Worm (Caenorhabditis elegans) whole organism, L4 larva: ENCODE measurements around the gene srw-40.
A peak's percentile ranks its signal among the peaks of the same experiment; 100 is the strongest.

Experiments used
- D1046.2 ChIP-seq: fragments of 200-800 bp; sonication (Bioruptor generic); IDR thresholded peaks from 2 replicates; pipeline ENCODE4 v1.3.6; 2022; ENCODE audit warnings: missing genetic modification characterization, missing compliant biosample characterization
- F10B5.3 ChIP-seq: sonication (generic microtip); optimal IDR thresholded peaks from 2 replicates; lab custom pipeline; 2016; ENCODE audit warnings: mild to moderate bottlenecking, missing genetic modification characterization, missing compliant biosample characterization
- F37D6.2 ChIP-seq: sonication (generic microtip); optimal IDR thresholded peaks from 2 replicates; lab custom pipeline; 2016; ENCODE audit warnings: mild to moderate bottlenecking, missing genetic modification characterization, missing compliant biosample characterization
- F49E8.2 ChIP-seq: sonication (generic microtip); optimal IDR thresholded peaks from 2 replicates; lab custom pipeline; 2016; ENCODE audit warnings: missing compliant biosample characterization, mild to moderate bottlenecking, missing genetic modification characterization, borderline replicate concordance
- aha-1 ChIP-seq: fragments of 150-350 bp; peaks from one replicate; lab custom pipeline; 2014; ENCODE audit warnings: missing biosample characterization, missing genetic modification characterization
- ceh-44 ChIP-seq: fragments of 200-800 bp; sonication (Bioruptor generic); IDR thresholded peaks from 2 replicates; pipeline ENCODE4 v1.3.6; 2022; ENCODE audit warnings: missing genetic modification reagents, missing genetic modification characterization, missing compliant biosample characterization
- ceh-82 ChIP-seq: sonication (generic microtip); optimal IDR thresholded peaks from 2 replicates; lab custom pipeline; 2017; ENCODE audit warnings: missing biosample characterization, missing genetic modification characterization
- ctbp-1 ChIP-seq: fragments of 200-800 bp; sonication (Bioruptor generic); IDR thresholded peaks from 2 replicates; pipeline ENCODE4 v1.3.6; 2022; ENCODE audit warnings: missing genetic modification reagents, missing genetic modification characterization, missing compliant biosample characterization
- dmd-6 ChIP-seq: fragments of 200-800 bp; sonication (Bioruptor generic); IDR thresholded peaks from 2 replicates; pipeline ENCODE4 v1.3.6; 2022; ENCODE audit warnings: missing genetic modification reagents, missing genetic modification characterization, missing compliant biosample characterization
- dmd-9 ChIP-seq: fragments of 200-800 bp; sonication (Bioruptor generic); IDR thresholded peaks from 2 replicates; pipeline ENCODE4 v1.3.6; 2022; ENCODE audit warnings: missing genetic modification reagents, missing genetic modification characterization, missing compliant biosample characterization
- dpl-1 ChIP-seq: fragments of 150-350 bp; optimal IDR thresholded peaks from 2 replicates; lab custom pipeline; 2014; ENCODE audit warnings: missing biosample characterization, missing genetic modification reagents, missing genetic modification characterization
- egl-27 ChIP-seq: sonication (generic microtip); optimal IDR thresholded peaks from 3 replicates; lab custom pipeline; 2017; ENCODE audit warnings: missing biosample characterization, missing genetic modification reagents, missing genetic modification characterization
- fkh-10 ChIP-seq: fragments of 150-350 bp; optimal IDR thresholded peaks from 2 replicates; lab custom pipeline; 2014; ENCODE audit warnings: missing biosample characterization, missing genetic modification reagents, missing genetic modification characterization
- fos-1 ChIP-seq: fragments of 150-350 bp; optimal IDR thresholded peaks from 2 replicates; lab custom pipeline; 2014; ENCODE audit warnings: missing biosample characterization, missing genetic modification characterization
- hif-1 ChIP-seq, 2 experiments: sonication (generic microtip); optimal IDR thresholded peaks; 2 replicates each; lab custom pipeline; 2016 to 2017; ENCODE audit warnings: missing compliant biosample characterization in 2 of 2, missing genetic modification characterization in 2 of 2, missing genetic modification reagents in 2 of 2, missing genotype in 2 of 2, mild to moderate bottlenecking in 1 of 2
- hlh-11 ChIP-seq: fragments of 200-800 bp; sonication (Bioruptor generic); optimal IDR thresholded peaks from 2 replicates; lab custom pipeline; 2018; ENCODE audit warnings: mild to moderate bottlenecking, missing genetic modification characterization, missing compliant biosample characterization
- hlh-30 ChIP-seq: sonication (generic microtip); optimal IDR thresholded peaks from 2 replicates; lab custom pipeline; 2017; ENCODE audit warnings: antibody characterized with exemption, mild to moderate bottlenecking, missing genetic modification characterization, missing compliant biosample characterization; ENCODE audit not compliant: insufficient read depth
- lim-7 ChIP-seq: fragments of 200-800 bp; sonication (Bioruptor generic); IDR thresholded peaks from 2 replicates; pipeline ENCODE4 v1.3.6; 2022; ENCODE audit warnings: missing genetic modification characterization, missing compliant biosample characterization
- lin-13 ChIP-seq: fragments of 150-350 bp; optimal IDR thresholded peaks from 2 replicates; lab custom pipeline; 2014; ENCODE audit warnings: missing biosample characterization, missing genetic modification reagents, missing genetic modification characterization
- lin-15B ChIP-seq: fragments of 150-350 bp; sonication (generic microtip); optimal IDR thresholded peaks from 3 replicates; lab custom pipeline; 2014; ENCODE audit warnings: missing biosample characterization, missing genetic modification characterization
- lin-38 ChIP-seq: fragments of 200-800 bp; sonication (Bioruptor generic); IDR thresholded peaks from 2 replicates; pipeline ENCODE4 v1.3.6; 2022; ENCODE audit warnings: missing genetic modification reagents, missing genetic modification characterization, missing compliant biosample characterization
- lsy-2 ChIP-seq, 2 experiments: fragments of 150-350 bp in 1 of 2; sonication (generic microtip) in 1 of 2; optimal IDR thresholded peaks; 2 replicates each; lab custom pipeline; 2014 to 2017; ENCODE audit warnings: missing biosample characterization in 2 of 2, missing genetic modification characterization in 2 of 2
- madf-5 ChIP-seq, 2 experiments: fragments of 200-800 bp; sonication (Bioruptor generic); IDR thresholded peaks; 2 replicates each; pipeline ENCODE4 v1.3.6; 2022; ENCODE audit warnings: missing compliant biosample characterization in 2 of 2, missing genetic modification characterization in 2 of 2
- madf-9 ChIP-seq: fragments of 200-800 bp; sonication (Bioruptor generic); conservative IDR thresholded peaks from 2 replicates; pipeline ENCODE4 v1.3.6; 2022; ENCODE audit warnings: missing genetic modification reagents, missing genetic modification characterization, missing compliant biosample characterization
- nhr-10 ChIP-seq: fragments of 150-350 bp; optimal IDR thresholded peaks from 2 replicates; lab custom pipeline; 2014; ENCODE audit warnings: missing biosample characterization, missing genetic modification characterization
- nhr-237 ChIP-seq: sonication (generic microtip); optimal IDR thresholded peaks from 2 replicates; lab custom pipeline; 2017; ENCODE audit warnings: missing biosample characterization, missing genetic modification characterization
- nhr-28 ChIP-seq: fragments of 150-350 bp; optimal IDR thresholded peaks from 2 replicates; lab custom pipeline; 2014; ENCODE audit warnings: missing biosample characterization, missing genetic modification characterization
- nhr-76 ChIP-seq: fragments of 150-350 bp; optimal IDR thresholded peaks from 2 replicates; lab custom pipeline; 2014; ENCODE audit warnings: missing biosample characterization, missing genetic modification characterization
- pqm-1 ChIP-seq: sonication (generic microtip); optimal IDR thresholded peaks from 2 replicates; lab custom pipeline; 2017; ENCODE audit warnings: missing biosample characterization, missing genetic modification characterization
- rbr-2 ChIP-seq: sonication (generic microtip); optimal IDR thresholded peaks from 2 replicates; lab custom pipeline; 2016; ENCODE audit warnings: missing genotype, missing genetic modification characterization, missing compliant biosample characterization
- snpc-4 ChIP-seq: fragments of 150-350 bp; optimal IDR thresholded peaks from 2 replicates; lab custom pipeline; 2014; ENCODE audit warnings: missing biosample characterization, missing genetic modification characterization
- spr-3 ChIP-seq: fragments of 200-800 bp; sonication (Bioruptor generic); optimal IDR thresholded peaks from 2 replicates; lab custom pipeline; 2018; ENCODE audit warnings: mild to moderate bottlenecking, missing genetic modification characterization, missing compliant biosample characterization
- tag-97 ChIP-seq: fragments of 200-800 bp; sonication (Bioruptor generic); IDR thresholded peaks from 2 replicates; pipeline ENCODE4 v1.3.6; 2022; ENCODE audit warnings: missing genetic modification characterization, missing compliant biosample characterization
- unc-62 ChIP-seq, 3 experiments: fragments of 150-350 bp in 1 of 3; sonication (generic microtip); optimal IDR thresholded peaks in 2 of 3; peaks in 1 of 3; 1 replicate in 1 of 3; 2 replicates in 2 of 3; lab custom pipeline; 2014 to 2017; ENCODE audit warnings: missing biosample characterization in 3 of 3, missing genetic modification characterization in 3 of 3, missing genetic modification reagents in 3 of 3, missing genotype in 1 of 3
- zag-1 ChIP-seq: fragments of 150-350 bp; optimal IDR thresholded peaks from 2 replicates; lab custom pipeline; 2014; ENCODE audit warnings: missing biosample characterization, missing genetic modification characterization
- ztf-11 ChIP-seq: fragments of 150-350 bp; optimal IDR thresholded peaks from 2 replicates; lab custom pipeline; 2014; ENCODE audit warnings: missing biosample characterization, missing genetic modification characterization

Gene srw-40

ce11 chrII:4334448-4334847 is 18.5 kb upstream of the srw-40 start, which contains the start of gene madf-3:
madf-3 (plus strand) TSS chrII:4334748.
- 0 out of 2 replicates have a peak, but pooled peaks have one; percentile 2 for TF ChIP-seq dmd-6 (GFP tag; lab: Robert Waterston, UW)
- TF ChIP-seq fos-1 (tag; lab: Kevin White, UChicago) = no peak
- no peak for TF ChIP-seq nhr-237
- no peak for TF ChIP-seq ctbp-1 (GFP tag; lab: Robert Waterston, UW)
- no peak for TF ChIP-seq fkh-10
- TF ChIP-seq F37D6.2 (tag; lab: Kevin White, UChicago) = no peak

ce11 chrII:4328716-4329115 is 12.8 kb upstream of the srw-40 start, which contains the start of gene H20J04.4:
H20J04.4 (plus strand) TSS chrII:4329016.
- TF ChIP-seq tag-97 (GFP tag; lab: Robert Waterston, UW) (no peak), lim-7 (GFP tag; lab: Robert Waterston, UW) (no peak), madf-9 (GFP tag; lab: Robert Waterston, UW) (no peak), hlh-11 (tag; lab: Kevin White, UChicago) (no peak), hlh-30 (tag; lab: Kevin White, UChicago) (no peak), madf-5 (GFP tag; IDR thresholded peaks at IDR 0.05; lab: Robert Waterston, UW) (no peak), rbr-2 (no peak), aha-1 (tag; lab: Kevin White, UChicago) (no peak), snpc-4 (tag; lab: Kevin White, UChicago) (no peak), lin-38 (GFP tag; lab: Robert Waterston, UW) (no peak), ztf-11 (tag; lab: Kevin White, UChicago) (no peak), lin-15B (no peak), pqm-1 (tag; lab: Kevin White, UChicago) (no peak), hif-1 (tag; optimal IDR thresholded peaks at IDR 0.05; lab: Kevin White, UChicago) (no peak), F10B5.3 (no peak), ceh-82 (tag; lab: Kevin White, UChicago) (no peak), dmd-9 (GFP tag; lab: Robert Waterston, UW) (no peak), spr-3 (no peak)

ce11 chrII:4326420-4326819 is 10.5 kb upstream of the srw-40 start, which contains the start of gene pfd-2:
pfd-2 (plus strand) TSS chrII:4326720.
- no peak for TF ChIP-seq nhr-76
- TF ChIP-seq lim-7 (GFP tag; lab: Robert Waterston, UW) = no peak
- TF ChIP-seq egl-27 (tag; lab: Kevin White, UChicago) = no peak
- no peak for TF ChIP-seq F49E8.2 (tag; lab: Kevin White, UChicago)
- no peak for TF ChIP-seq lsy-2 (tag; optimal IDR thresholded peaks at IDR 0.05; lab: Kevin White, UChicago)
- TF ChIP-seq lin-13 = no peak

ce11 chrII:4324061-4324460 is 8.2 kb upstream of the srw-40 start, which contains the start of gene mog-2:
mog-2 (plus strand) TSS chrII:4324361.
- TF ChIP-seq ceh-44 (no peak), nhr-28 (no peak), D1046.2 (GFP tag; lab: Robert Waterston, UW) (no peak), ceh-82 (tag; lab: Kevin White, UChicago) (no peak)

- peak; percentile 62 for TF ChIP-seq dpl-1
- no peak for TF ChIP-seq nhr-10
Measured at ce11 chrII:4322871-4323270, 7.0 kb upstream of the srw-40 start, which contains the start of gene H20J04.6. H20J04.6 (plus strand) TSS chrII:4323256.

ce11 chrII:4321766-4322165 is 5.9 kb upstream of the srw-40 start, which contains the start of gene Y52E8A.1:
Y52E8A.1 (plus strand) TSS chrII:4322066.
- TF ChIP-seq unc-62 (GFP tag; optimal IDR thresholded peaks at IDR 0.05 in 1 of 2; lab: Kevin White, UChicago) (peak in 1 of 2 experiments; percentile 17), unc-62 (tag; optimal IDR thresholded peaks at IDR 0.05; lab: Kevin White, UChicago) (no peak), zag-1 (tag; lab: Kevin White, UChicago) (no peak)
